Worm (Caenorhabditis elegans): Measurements from ENCODE around the gene srh-207.

- TF ChIP-seq fkh-2 (tag; optimal IDR thresholded peaks at IDR 0.05), result no peak
- no peak for TF ChIP-seq zag-1 (tag; optimal IDR thresholded peaks at IDR 0.05)
- TF ChIP-seq nhr-28 (tag; optimal IDR thresholded peaks at IDR 0.05), result no peak
- no peak for TF ChIP-seq R02D3.7 (tag; optimal IDR thresholded peaks at IDR 0.05)
- TF ChIP-seq fkh-10 (GFP tag; optimal IDR thresholded peaks at IDR 0.05), result no peak
These were observed 2.8 kb upstream of the srh-207 start, which contains the start of gene ZK262.2 for ce11 chrV:18412887-18413286.

All from whole organism, L3 larva.